Worm (Caenorhabditis elegans) whole organism, midembryonic: ENCODE measurements around the gene F35E8.9.

Experiments
- cog-1 ChIP-seq: sonication (generic microtip); optimal IDR thresholded peaks from 2 replicates; lab custom pipeline; 2016; ENCODE audit warnings: missing genetic modification characterization, missing compliant biosample characterization
- med-1 ChIP-seq: sonication (generic microtip); optimal IDR thresholded peaks from 2 replicates; lab custom pipeline; 2017; ENCODE audit warnings: missing genetic modification characterization, mild to moderate bottlenecking, missing compliant biosample characterization, antibody characterized with exemption, missing genetic modification reagents; ENCODE audit not compliant: insufficient read depth
- ztf-29 ChIP-seq: fragments of 200-800 bp; sonication (Bioruptor generic); IDR thresholded peaks from 2 replicates; pipeline ENCODE4 v1.3.6; 2022; ENCODE audit warnings: missing genetic modification reagents, missing genetic modification characterization, missing compliant biosample characterization

DNA sequence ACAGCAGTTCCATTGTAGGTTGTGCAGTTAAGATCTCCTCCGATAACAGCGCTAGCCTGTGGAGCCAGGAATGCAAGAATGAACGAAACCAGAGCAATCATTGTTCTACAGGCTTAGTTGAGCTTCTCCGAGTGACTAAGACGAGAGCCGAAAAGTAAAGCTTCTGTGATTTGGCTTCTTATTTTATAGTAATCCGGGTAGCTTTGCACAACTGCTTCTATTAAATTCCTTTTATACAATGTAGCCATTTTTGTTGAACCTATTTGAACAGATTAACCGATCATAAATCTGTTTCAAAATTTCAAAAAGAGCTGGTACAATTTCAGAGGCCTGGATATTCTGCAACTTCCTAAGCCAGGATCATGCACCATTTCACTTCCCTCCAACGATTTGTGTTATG lies at the start of gene F35E8.9:
- TF ChIP-seq cog-1 (tag; lab: Kevin White, UChicago), result no peak
- TF ChIP-seq ztf-29 (GFP tag; lab: Robert Waterston, UW), result no peak
- no peak for TF ChIP-seq med-1
